Worm (Caenorhabditis elegans): ENCODE measurements around the gene F23F12.13.

DNA sequence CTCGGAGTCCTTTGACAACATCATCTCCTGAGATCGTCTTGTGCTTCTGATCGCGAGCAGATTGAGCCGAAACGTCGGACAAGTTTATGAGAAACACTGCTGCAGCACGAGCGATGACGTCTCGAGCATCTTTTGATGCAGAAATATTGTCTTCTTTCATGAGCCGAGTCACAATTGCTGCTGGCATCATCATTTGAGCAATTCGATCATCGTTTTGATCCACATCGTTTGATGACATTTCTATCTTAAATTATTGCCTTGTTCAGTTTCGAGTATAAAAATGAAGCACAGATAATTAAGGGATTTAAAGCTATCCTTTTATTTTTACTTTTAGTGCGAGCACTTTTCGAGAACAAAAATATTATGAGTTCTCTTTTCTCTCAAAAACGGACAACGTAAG lies 32.9 kb upstream of the F23F12.13 start, which contains the start of gene T26A5.8:
- no peak for TF ChIP-seq drap-1 (GFP tag; optimal IDR thresholded peaks at IDR 0.05)
- TF ChIP-seq flh-1 (GFP tag; optimal IDR thresholded peaks at IDR 0.05) = no peak
- TF ChIP-seq nhr-76 (tag; optimal IDR thresholded peaks at IDR 0.05) = no peak
- no peak for TF ChIP-seq nhr-237 (tag; optimal IDR thresholded peaks at IDR 0.05)
- TF ChIP-seq elt-3 (tag; optimal IDR thresholded peaks at IDR 0.05) = no peak
- no peak for TF ChIP-seq ces-1 (GFP tag; optimal IDR thresholded peaks at IDR 0.05)
- TF ChIP-seq mab-5 (tag; optimal IDR thresholded peaks at IDR 0.05) = no peak
- no peak for TF ChIP-seq lsy-2 (tag; optimal IDR thresholded peaks at IDR 0.05)
- no peak for TF ChIP-seq mep-1 (tag; optimal IDR thresholded peaks at IDR 0.05)
- no peak for TF ChIP-seq snpc-4 (tag; optimal IDR thresholded peaks at IDR 0.05)
- TF ChIP-seq blmp-1 (tag; optimal IDR thresholded peaks at IDR 0.05) = no peak
- TF ChIP-seq ceh-43 (GFP tag; optimal IDR thresholded peaks at IDR 0.05) = no peak
- no peak for TF ChIP-seq elt-1 (tag; optimal IDR thresholded peaks at IDR 0.05; ENCODE audit: borderline replicate concordance, insufficient read depth)
